Fruit fly (Drosophila melanogaster): ENCODE results near the gene mmd.
A peak's percentile ranks its signal among the peaks of the same experiment; 100 is the strongest.

DNA sequence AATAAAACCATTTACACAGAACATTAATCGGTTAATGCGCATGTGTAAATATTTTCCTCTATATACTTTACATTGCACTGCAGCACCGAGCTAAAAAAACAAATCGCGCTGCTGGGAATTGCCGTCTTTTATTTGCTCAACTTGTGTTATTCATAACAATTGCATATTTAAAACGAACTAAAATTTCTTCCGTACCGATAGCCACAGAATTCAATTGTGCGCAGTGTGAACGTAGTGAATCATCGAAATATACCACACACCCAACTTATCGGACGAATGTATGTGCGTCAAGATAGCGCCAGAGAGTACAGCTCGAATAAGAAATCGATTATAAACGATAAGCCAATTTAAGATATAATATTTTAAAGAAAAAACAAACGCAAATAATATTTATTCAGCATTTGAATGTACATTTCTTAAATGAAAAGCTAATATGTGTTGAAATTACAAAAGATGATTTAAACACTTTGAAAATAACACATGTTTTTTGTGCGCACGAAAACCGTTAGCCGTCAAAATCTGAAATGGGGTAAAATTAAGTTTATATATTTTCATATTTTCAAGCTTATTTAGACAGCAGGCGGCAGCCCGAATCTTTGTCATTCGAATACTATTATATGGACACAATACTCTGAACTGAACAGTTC, 32.7 kb upstream of the mmd start, which contains the start of the genes vap and CG12698:
- no peak for TF ChIP-seq CG8301 (tag; optimal IDR thresholded peaks at IDR 0.05)
- no peak for TF ChIP-seq CG9948 (tag; optimal IDR thresholded peaks at IDR 0.05)
- TF ChIP-seq D1 (tag; optimal IDR thresholded peaks at IDR 0.05) = peak; percentile 17
- no peak for TF ChIP-seq Ets98B (GFP tag; IDR thresholded peaks at IDR 0.05)
- no peak for TF ChIP-seq CG12605 (GFP tag; IDR thresholded peaks at IDR 0.05)
- no peak for TF ChIP-seq rn (GFP tag; IDR thresholded peaks at IDR 0.05)
- TF ChIP-seq CG13204 (GFP tag; optimal IDR thresholded peaks at IDR 0.05) = no peak
- no peak for TF ChIP-seq CG32121 (GFP tag; IDR thresholded peaks at IDR 0.05)
- no peak for TF ChIP-seq CG14655 (GFP tag; optimal IDR thresholded peaks at IDR 0.05)
- TF ChIP-seq EcR (GFP tag; optimal IDR thresholded peaks at IDR 0.05) = no peak
- TF ChIP-seq CG10348 (GFP tag; IDR thresholded peaks at IDR 0.05) = no peak
- TF ChIP-seq gl (tag; optimal IDR thresholded peaks at IDR 0.05) = no peak
